Fruit fly (Drosophila melanogaster): ENCODE data around the gene Usp39.
A peak's percentile ranks its signal among the peaks of the same experiment; 100 is the strongest.

Usp39 gene

dm6 chrX:18869489-18870132, 11.6 kb downstream of the Usp39 start (continued):
- TF ChIP-seq fd102C (GFP tag; optimal IDR thresholded peaks at IDR 0.05) (no peak), tx (GFP tag; optimal IDR thresholded peaks at IDR 0.05) (no peak), Camta (GFP tag; optimal IDR thresholded peaks at IDR 0.05) (peak; percentile 42), scrt (GFP tag; optimal IDR thresholded peaks at IDR 0.05) (no peak), CG17186 (GFP tag; optimal IDR thresholded peaks at IDR 0.05) (no peak), CG18011 (GFP tag; optimal IDR thresholded peaks at IDR 0.05) (no peak), CoRest (tag; optimal IDR thresholded peaks at IDR 0.05) (peak; percentile 39), cas (GFP tag; IDR thresholded peaks at IDR 0.05) (no peak), gsb-n (tag; optimal IDR thresholded peaks at IDR 0.05) (no peak), CG4360 (GFP tag; IDR thresholded peaks at IDR 0.05) (no peak), mirr (GFP tag; optimal IDR thresholded peaks at IDR 0.05) (no peak), ems (GFP tag; optimal IDR thresholded peaks at IDR 0.05) (peak; percentile 24), cad (GFP tag; optimal IDR thresholded peaks at IDR 0.05) (no peak), pzg (GFP tag; optimal IDR thresholded peaks at IDR 0.05) (no peak), CG3281 (GFP tag; optimal IDR thresholded peaks at IDR 0.05) (peak; percentile 51), CG12104 (GFP tag; optimal IDR thresholded peaks at IDR 0.05) (peak; percentile 57), NFAT (GFP tag; IDR thresholded peaks at IDR 0.05) (peak; percentile 39; the same call in 1 of the 2 replicates), CG4328 (GFP tag; optimal IDR thresholded peaks at IDR 0.05) (no peak), CG3407 (GFP tag; optimal IDR thresholded peaks at IDR 0.05) (no peak), CG1529 (GFP tag; optimal IDR thresholded peaks at IDR 0.05) (no peak), CG9932 (GFP tag; IDR thresholded peaks at IDR 0.05) (peak; percentile 37; the same call in 1 of the 2 replicates), nau (GFP tag; optimal IDR thresholded peaks at IDR 0.05) (no peak), CG8765 (GFP tag; IDR thresholded peaks at IDR 0.05) (no peak), CG18599 (GFP tag; optimal IDR thresholded peaks at IDR 0.05) (peak; percentile 20), Max (GFP tag; optimal IDR thresholded peaks at IDR 0.05) (no peak), crp (GFP tag; optimal IDR thresholded peaks at IDR 0.05) (no peak), CG8388 (GFP tag; optimal IDR thresholded peaks at IDR 0.05) (peak; percentile 14), fd96Cb (tag; optimal IDR thresholded peaks at IDR 0.05) (peak; percentile 50), Hr51 (GFP tag; optimal IDR thresholded peaks at IDR 0.05) (peak in 1 of 2 experiments; percentile 67), otp (GFP tag; IDR thresholded peaks at IDR 0.05) (0 out of 3 replicates have a peak, but pooled peaks have one; percentile 41), Hr78 (GFP tag; optimal IDR thresholded peaks at IDR 0.05) (peak in 1 of 2 experiments; percentile 52), Rfx (GFP tag; IDR thresholded peaks at IDR 0.05) (peak; percentile 59), esg (GFP tag; conservative IDR thresholded peaks at IDR 0.05) (peak; percentile 58), exex (tag; optimal IDR thresholded peaks at IDR 0.05) (no peak), CG6765 (GFP tag; optimal IDR thresholded peaks at IDR 0.05) (no peak), CG33557 (GFP tag; optimal IDR thresholded peaks at IDR 0.05) (no peak), Gsc (GFP tag; IDR thresholded peaks at IDR 0.05) (no peak), Eip74EF (GFP tag; optimal IDR thresholded peaks at IDR 0.05) (peak in 1 of 2 experiments; percentile 35), maf-S (GFP tag; optimal IDR thresholded peaks at IDR 0.05) (no peak), CG15269 (tag; optimal IDR thresholded peaks at IDR 0.05) (peak; percentile 65), CG10147 (GFP tag; optimal IDR thresholded peaks at IDR 0.05) (peak; percentile 22), hth (optimal IDR thresholded peaks at IDR 0.05) (no peak), CG10462 (GFP tag; optimal IDR thresholded peaks at IDR 0.05) (no peak), Fer2 (tag; optimal IDR thresholded peaks at IDR 0.05) (no peak), gce (GFP tag; IDR thresholded peaks at IDR 0.05) (no peak; the same call in 2 of the 3 replicates), CG2875 (GFP tag; optimal IDR thresholded peaks at IDR 0.05) (no peak), CG11085 (GFP tag; IDR thresholded peaks at IDR 0.05) (no peak), ATbp (GFP tag; optimal IDR thresholded peaks at IDR 0.05) (peak; percentile 6), tio (GFP tag; optimal IDR thresholded peaks at IDR 0.05) (no peak)
